Fruit fly (Drosophila melanogaster): ENCODE results near the gene Sec8.
A peak's percentile ranks its signal among the peaks of the same experiment; 100 is the strongest.

Gene Sec8

DNA sequence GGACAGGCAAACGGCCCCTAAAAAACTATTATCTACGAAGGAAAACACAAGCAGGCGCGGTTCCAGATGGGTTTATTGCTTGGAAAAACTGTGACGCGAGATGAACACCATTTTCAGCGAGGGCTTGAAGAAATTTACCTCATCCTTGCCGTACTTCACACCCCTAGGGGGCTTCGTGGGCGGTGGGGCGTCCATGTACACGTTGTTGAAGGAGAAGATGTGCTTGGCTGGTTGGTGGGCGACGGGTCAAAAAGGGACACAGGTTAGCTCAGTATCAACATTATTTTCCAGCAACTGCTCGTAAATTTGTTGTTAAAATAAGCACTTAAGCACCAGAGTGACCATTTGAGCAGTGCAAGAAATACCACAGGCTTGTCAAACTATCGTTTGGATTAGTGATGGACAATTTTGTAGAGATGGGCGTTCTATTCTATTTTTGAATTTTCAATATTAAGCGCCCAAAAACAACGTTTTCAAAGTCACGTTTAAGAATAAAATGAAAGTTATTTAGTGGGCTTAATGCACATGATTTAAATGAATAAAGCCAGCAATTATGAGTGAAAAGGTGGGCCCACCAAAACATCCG is at the start of gene Sec8:
Gene Sec8, minus strand, starts transcription at position 374 of the 586 bp plus-strand sequence.
- TF ChIP-seq CG8478 (optimal IDR thresholded peaks at IDR 0.05) (no peak), pan (optimal IDR thresholded peaks at IDR 0.05) (no peak), EcR (GFP tag; optimal IDR thresholded peaks at IDR 0.05) (no peak), psq (optimal IDR thresholded peaks at IDR 0.05) (no peak), Dll (optimal IDR thresholded peaks at IDR 0.05) (no peak), usp (GFP tag; optimal IDR thresholded peaks at IDR 0.05) (no peak)

DNA sequence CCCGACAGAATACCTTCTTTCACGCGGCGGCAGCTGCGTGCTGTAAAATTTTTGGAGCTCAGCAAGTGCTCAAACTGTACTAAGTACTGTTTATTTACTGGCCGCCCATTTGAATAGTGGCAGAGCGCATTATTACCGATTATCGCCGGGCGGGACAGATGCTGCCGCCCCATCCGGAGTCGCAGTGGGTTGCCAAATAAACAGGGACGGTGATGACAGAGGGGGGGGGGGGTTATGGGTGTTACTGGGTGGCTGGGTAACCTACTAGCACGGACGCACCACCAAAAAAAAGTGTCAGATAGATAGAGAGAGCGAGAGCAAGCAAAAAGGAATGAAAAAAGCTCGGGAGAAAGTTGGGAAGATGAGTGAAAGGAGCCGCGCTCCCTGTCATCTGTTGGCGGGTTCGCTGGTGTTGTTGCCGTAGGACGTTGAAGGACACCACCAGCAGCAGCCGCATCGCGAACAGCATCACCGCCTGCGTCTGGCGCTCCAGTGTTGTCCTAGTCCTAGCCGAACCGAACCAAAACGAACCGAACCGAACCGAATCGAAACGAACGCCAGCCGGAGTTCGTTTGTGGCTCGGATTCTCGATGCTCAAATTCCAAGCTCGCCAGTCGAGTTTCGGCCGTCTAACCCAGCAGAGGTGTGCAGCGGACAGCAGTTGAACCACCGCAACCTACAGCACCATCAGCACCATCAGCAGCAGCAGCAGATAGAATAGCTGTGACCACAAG is 43.1 kb upstream of the Sec8 start, which contains the start of gene CG11000:
Gene CG11000, plus strand, starts transcription at position 626 of the 734 bp plus-strand sequence.
- TF ChIP-seq EcR (GFP tag; optimal IDR thresholded peaks at IDR 0.05), result no peak
- TF ChIP-seq CG8478 (optimal IDR thresholded peaks at IDR 0.05), result no peak
- TF ChIP-seq Dll (optimal IDR thresholded peaks at IDR 0.05), result no peak
- TF ChIP-seq psq (optimal IDR thresholded peaks at IDR 0.05), result no peak
- TF ChIP-seq pan (optimal IDR thresholded peaks at IDR 0.05), result no peak
- no peak for TF ChIP-seq usp (GFP tag; optimal IDR thresholded peaks at IDR 0.05)

DNA sequence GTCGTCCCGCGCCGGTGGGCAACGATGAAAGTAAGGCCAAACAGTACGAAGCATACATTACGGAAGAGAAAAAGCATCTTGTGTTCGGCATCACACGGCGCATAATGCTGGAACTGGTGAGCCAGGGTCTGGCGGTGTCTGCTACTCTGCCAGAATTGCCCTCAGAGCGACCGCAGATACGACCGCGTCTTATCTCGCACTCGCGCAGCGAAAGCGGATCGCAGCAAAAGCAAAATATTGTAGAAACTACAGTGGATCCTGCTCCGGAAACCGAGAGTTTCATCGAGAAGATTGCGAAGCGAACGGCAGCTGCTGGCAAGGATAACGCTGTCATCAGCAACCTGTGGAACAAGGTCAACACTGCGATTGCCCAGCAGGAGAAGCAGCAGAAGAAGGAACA is 38.9 kb upstream of the Sec8 start:
- no peak for TF ChIP-seq EcR (GFP tag; optimal IDR thresholded peaks at IDR 0.05)
- no peak for TF ChIP-seq pan (optimal IDR thresholded peaks at IDR 0.05)
- TF ChIP-seq Dll (optimal IDR thresholded peaks at IDR 0.05), result no peak
- TF ChIP-seq CG8478 (optimal IDR thresholded peaks at IDR 0.05), result no peak
- no peak for TF ChIP-seq psq (optimal IDR thresholded peaks at IDR 0.05)
- no peak for TF ChIP-seq usp (GFP tag; optimal IDR thresholded peaks at IDR 0.05)

dm6 chr3R:5794267-5795089 is 35.7 kb upstream of the Sec8 start, which contains the start of the genes PSMG1 and CG10979:
PSMG1 (minus strand) TSS chr3R:5794317.
CG10979 (plus strand) TSS chr3R:5794705.
- TF ChIP-seq psq (optimal IDR thresholded peaks at IDR 0.05), result no peak
- TF ChIP-seq EcR (GFP tag; optimal IDR thresholded peaks at IDR 0.05), result no peak
- TF ChIP-seq pan (optimal IDR thresholded peaks at IDR 0.05), result no peak

DNA sequence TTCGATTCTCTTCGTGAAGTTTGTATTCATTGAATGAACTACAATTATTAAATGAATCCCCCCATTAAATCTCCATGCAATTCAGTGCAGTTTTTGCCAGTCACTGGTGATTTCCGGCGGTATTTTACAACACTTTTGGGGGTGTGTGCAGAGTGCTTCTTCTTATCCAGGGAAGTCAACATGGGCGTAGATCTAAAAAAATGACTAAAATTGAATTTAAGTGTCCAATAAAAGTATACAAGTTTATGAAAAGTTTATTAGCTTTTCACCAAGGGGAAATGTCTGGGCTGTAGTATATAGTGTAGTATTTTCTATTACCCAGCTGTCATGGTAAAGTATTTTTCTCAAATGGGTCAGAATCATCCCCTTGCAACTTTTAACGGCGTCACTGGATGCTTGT is 32.7 kb upstream of the Sec8 start, which contains the start of gene Hpf1:
Gene Hpf1, plus strand, starts transcription at position 383 of the 400 bp plus-strand sequence.
- TF ChIP-seq Dll (optimal IDR thresholded peaks at IDR 0.05) (no peak), CG8478 (optimal IDR thresholded peaks at IDR 0.05) (no peak), pan (optimal IDR thresholded peaks at IDR 0.05) (no peak), usp (GFP tag; optimal IDR thresholded peaks at IDR 0.05) (no peak), EcR (GFP tag; optimal IDR thresholded peaks at IDR 0.05) (no peak), psq (optimal IDR thresholded peaks at IDR 0.05) (no peak)

DNA sequence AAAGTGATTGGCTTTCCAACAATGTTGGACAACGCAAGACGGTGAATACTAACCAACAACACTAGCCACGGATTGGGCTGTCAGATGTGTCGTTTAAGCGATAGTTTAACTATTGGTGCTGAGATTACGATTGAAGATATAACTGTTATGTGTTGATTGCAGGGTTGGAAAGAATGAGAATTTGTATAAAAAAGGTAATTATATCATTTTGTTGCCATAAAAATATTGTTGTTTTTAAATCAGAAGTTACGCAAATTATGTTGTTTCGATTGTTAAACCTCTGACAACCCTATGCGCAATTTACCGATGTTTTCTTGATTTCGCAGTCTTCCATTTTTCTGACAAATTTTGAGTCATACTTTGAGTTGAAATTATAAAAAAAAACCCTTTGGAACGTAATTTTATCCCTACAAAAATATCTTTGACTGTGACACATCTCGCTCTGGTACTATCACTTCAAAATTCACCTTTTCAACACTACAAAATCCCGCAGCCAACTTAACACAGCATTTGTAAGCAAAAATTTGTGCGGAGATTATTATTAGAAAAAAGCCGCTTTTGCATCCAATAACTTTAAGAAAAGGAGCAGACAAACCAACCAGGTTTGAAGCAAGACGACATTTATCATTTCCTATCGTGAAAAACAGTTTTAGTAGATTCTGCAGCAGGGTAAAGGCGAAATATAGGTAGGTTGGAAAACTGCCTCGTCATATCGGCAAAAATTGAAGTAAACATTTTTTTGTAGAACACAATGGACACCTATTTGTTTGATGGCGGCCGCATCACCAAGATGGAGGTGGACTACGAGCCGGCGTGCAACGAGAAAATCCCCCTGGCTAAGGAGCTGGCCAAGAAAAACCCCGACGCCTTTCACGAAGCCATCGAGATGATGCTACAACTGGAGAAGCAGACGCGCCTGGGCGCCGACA is 30.5 kb upstream of the Sec8 start, which contains the start of the genes Hat1 and Rpn5:
Gene Hat1, minus strand, starts transcription at position 360 of the 929 bp plus-strand sequence.
Gene Rpn5, plus strand, starts transcription at position 469 of the 929 bp plus-strand sequence.
- TF ChIP-seq pan (optimal IDR thresholded peaks at IDR 0.05) (no peak), CG8478 (optimal IDR thresholded peaks at IDR 0.05) (no peak), psq (optimal IDR thresholded peaks at IDR 0.05) (no peak), Dll (optimal IDR thresholded peaks at IDR 0.05) (no peak), usp (GFP tag; optimal IDR thresholded peaks at IDR 0.05) (no peak), EcR (GFP tag; optimal IDR thresholded peaks at IDR 0.05) (no peak)

- TF ChIP-seq CG8478 (optimal IDR thresholded peaks at IDR 0.05) (no peak), pan (optimal IDR thresholded peaks at IDR 0.05) (no peak), psq (optimal IDR thresholded peaks at IDR 0.05) (no peak), usp (GFP tag; optimal IDR thresholded peaks at IDR 0.05) (no peak), Dll (optimal IDR thresholded peaks at IDR 0.05) (no peak), EcR (GFP tag; optimal IDR thresholded peaks at IDR 0.05) (no peak)
These were observed 22.7 kb upstream of the Sec8 start, which contains the start of gene kat-60L1 for dm6 chr3R:5781462-5781861. kat-60L1 (plus strand) TSS chr3R:5781762.

dm6 chr3R:5780976-5781375 is 22.2 kb upstream of the Sec8 start, which contains the start of gene CG2082:
CG2082 (minus strand) TSS chr3R:5781076.
- TF ChIP-seq EcR (GFP tag; optimal IDR thresholded peaks at IDR 0.05) (no peak), pan (optimal IDR thresholded peaks at IDR 0.05) (no peak), psq (optimal IDR thresholded peaks at IDR 0.05) (no peak)

DNA sequence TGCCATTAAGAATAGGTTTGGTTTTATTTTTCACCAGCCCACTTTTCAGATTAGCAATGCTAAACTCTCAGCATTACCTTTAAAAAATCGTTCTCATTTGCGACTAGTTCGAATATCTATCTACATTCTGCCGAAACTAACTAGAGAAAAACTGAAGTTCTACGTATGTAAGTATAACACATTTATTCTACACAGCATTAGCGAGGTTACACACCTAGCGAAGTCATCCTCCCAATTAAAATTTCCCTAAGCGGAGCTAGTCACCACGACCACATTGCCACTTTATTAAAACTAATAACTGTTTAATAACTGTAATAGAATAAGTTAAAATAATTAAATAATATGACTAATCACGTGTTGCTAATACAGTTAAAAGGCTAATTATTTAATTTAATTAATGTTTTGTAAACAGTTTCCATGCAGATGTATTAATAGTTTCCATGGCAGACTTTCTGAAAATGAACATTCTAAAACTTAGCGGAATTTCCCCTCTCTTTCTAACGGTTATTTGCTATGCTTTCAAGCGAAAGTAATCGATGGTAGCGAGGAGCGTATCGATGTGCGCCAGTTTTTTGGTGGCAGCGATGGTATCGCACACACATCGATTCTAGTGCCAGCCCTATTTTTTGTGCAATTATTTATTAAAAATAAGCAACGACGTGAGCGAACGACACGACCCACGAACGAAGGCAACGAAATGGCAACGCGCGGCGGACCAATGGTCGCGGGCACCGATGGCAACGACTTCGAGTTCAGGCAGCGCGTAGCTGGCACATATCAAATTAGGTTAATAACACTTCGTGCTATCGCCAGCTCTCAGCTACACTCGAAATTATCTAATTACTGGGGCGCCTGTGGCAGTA is 20.2 kb upstream of the Sec8 start, which contains the start of gene jagn:
Gene jagn, plus strand, starts transcription at position 585 of the 863 bp plus-strand sequence.
- TF ChIP-seq psq (optimal IDR thresholded peaks at IDR 0.05) (no peak), Dll (optimal IDR thresholded peaks at IDR 0.05) (peak; percentile 65)

dm6 chr3R:5772433-5772832 is 13.6 kb upstream of the Sec8 start:
- TF ChIP-seq CG8478 (optimal IDR thresholded peaks at IDR 0.05) (no peak), psq (optimal IDR thresholded peaks at IDR 0.05) (no peak), usp (GFP tag; optimal IDR thresholded peaks at IDR 0.05) (no peak), pan (optimal IDR thresholded peaks at IDR 0.05) (no peak), Dll (optimal IDR thresholded peaks at IDR 0.05) (no peak), EcR (GFP tag; optimal IDR thresholded peaks at IDR 0.05) (no peak)
